Worm (Caenorhabditis elegans): ENCODE data around the gene nprl-3.

- TF ChIP-seq him-1 (tag; optimal IDR thresholded peaks at IDR 0.05) (no peak), dao-5 (tag; optimal IDR thresholded peaks at IDR 0.05) (no peak), W03F9.2 (tag; optimal IDR thresholded peaks at IDR 0.05) (no peak)
Measured at ce11 chrIV:8339636-8340035, 42.3 kb downstream of the nprl-3 start, which contains the start of gene lgc-6.
